Fruit fly (Drosophila melanogaster): ENCODE data around the gene CG14042.

dm6 chr2L:5060515-5060914, 23.0 kb downstream of the CG14042 start, which contains the start of gene qtc:
- TF ChIP-seq CG31441 (GFP tag; IDR thresholded peaks at IDR 0.05) (no peak), dpn (GFP tag; optimal IDR thresholded peaks at IDR 0.05) (no peak), hbn (GFP tag; IDR thresholded peaks at IDR 0.05; ENCODE audit: partially characterized antibody) (no peak), Fer3 (tag; optimal IDR thresholded peaks at IDR 0.05) (no peak), CG10565 (GFP tag; optimal IDR thresholded peaks at IDR 0.05) (no peak), CG14667 (GFP tag; IDR thresholded peaks at IDR 0.05) (no peak), CG4730 (GFP tag; IDR thresholded peaks at IDR 0.05) (no peak), schlank (tag; optimal IDR thresholded peaks at IDR 0.05) (no peak)
